Worm (Caenorhabditis elegans): ENCODE data around the gene sri-73.

DNA sequence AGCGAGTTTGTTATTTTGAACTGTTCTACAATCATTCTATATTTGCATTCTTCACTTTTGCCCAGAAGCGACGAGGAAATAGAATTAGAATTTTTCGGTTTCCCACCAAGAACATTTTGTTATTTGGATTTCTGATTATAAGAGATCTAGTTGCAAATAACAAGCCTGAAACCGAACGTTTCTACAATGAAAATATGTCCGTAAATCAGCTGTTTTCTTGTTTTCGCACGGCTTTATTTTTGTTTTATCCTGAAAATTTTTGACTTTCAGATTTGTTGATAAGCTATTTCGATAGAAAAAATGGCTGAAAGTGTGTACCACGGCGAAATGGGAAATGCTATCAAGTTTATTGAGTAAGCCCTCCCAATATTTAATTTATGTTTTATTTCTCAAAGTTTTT lies 38.3 kb downstream of the sri-73 start, which contains the start of gene srw-108:
- no peak for TF ChIP-seq lin-13 (GFP tag; optimal IDR thresholded peaks at IDR 0.05)
- TF ChIP-seq skn-1 (tag; optimal IDR thresholded peaks at IDR 0.05), result no peak
- TF ChIP-seq pqm-1 (tag; optimal IDR thresholded peaks at IDR 0.05), result no peak
- TF ChIP-seq nhr-28 (tag; optimal IDR thresholded peaks at IDR 0.05), result no peak
- TF ChIP-seq aly-2 (tag; optimal IDR thresholded peaks at IDR 0.05), result no peak
- no peak for TF ChIP-seq tra-1 (GFP tag; IDR thresholded peaks at IDR 0.05)
- TF ChIP-seq vab-7 (GFP tag; IDR thresholded peaks at IDR 0.05), result no peak
- TF ChIP-seq pha-4 (GFP tag; IDR thresholded peaks at IDR 0.05), result no peak
- TF ChIP-seq pha-4 (tag; optimal IDR thresholded peaks at IDR 0.05), result no peak
- no peak for TF ChIP-seq Y75B8A.6 (GFP tag; IDR thresholded peaks at IDR 0.05)

Measured in whole organism, L4 larva.